Worm (Caenorhabditis elegans) whole organism, mixed stage, embryonic: ENCODE data around the gene npr-29.

Experiments
- ceh-83 ChIP-seq: fragments of 200-800 bp; sonication (Bioruptor generic); optimal IDR thresholded peaks from 2 replicates; lab custom pipeline; 2018; ENCODE audit warnings: mild to moderate bottlenecking, missing genetic modification characterization, missing compliant biosample characterization
- cnd-1 ChIP-seq: fragments of 200-800 bp; sonication (Bioruptor generic); optimal IDR thresholded peaks from 2 replicates; lab custom pipeline; 2018; ENCODE audit warnings: mild to moderate bottlenecking, missing genetic modification characterization, missing compliant biosample characterization
- flh-1 ChIP-seq: fragments of 200-800 bp; sonication (Bioruptor generic); optimal IDR thresholded peaks from 2 replicates; lab custom pipeline; 2018; ENCODE audit warnings: mild to moderate bottlenecking, missing genetic modification characterization, moderate library complexity, missing compliant biosample characterization
- ztf-11 ChIP-seq: fragments of 150-350 bp; optimal IDR thresholded peaks from 2 replicates; lab custom pipeline; 2014; ENCODE audit warnings: missing biosample characterization, missing genetic modification characterization

DNA sequence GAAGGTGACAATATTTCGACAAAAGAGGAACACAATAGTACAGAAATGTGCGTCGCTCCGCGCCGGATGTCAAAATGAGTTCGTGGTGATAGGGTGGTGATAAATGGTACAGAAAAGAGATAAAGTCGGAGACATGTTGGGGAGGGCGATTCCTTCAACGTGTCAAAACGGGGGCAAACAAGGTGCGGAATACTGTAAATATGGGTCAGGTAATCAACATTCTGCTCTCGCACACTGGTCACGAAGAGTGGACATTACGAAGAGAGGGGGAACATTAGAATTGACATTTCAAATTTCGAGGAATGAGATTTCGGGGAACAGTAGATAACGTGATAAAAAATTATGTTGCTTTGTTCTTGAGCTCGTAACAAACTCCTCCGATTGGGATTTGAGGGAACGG, 15.7 kb downstream of the npr-29 start, which contains the start of gene ZC84.6:
- TF ChIP-seq cnd-1 (tag; lab: Kevin White, UChicago): no peak
- TF ChIP-seq flh-1 (GFP tag; lab: Kevin White, UChicago): no peak
- TF ChIP-seq ceh-83: no peak
- TF ChIP-seq ztf-11 (tag; lab: Kevin White, UChicago): no peak
